Worm (Caenorhabditis elegans): ENCODE measurements around the gene tbc-8.

DNA sequence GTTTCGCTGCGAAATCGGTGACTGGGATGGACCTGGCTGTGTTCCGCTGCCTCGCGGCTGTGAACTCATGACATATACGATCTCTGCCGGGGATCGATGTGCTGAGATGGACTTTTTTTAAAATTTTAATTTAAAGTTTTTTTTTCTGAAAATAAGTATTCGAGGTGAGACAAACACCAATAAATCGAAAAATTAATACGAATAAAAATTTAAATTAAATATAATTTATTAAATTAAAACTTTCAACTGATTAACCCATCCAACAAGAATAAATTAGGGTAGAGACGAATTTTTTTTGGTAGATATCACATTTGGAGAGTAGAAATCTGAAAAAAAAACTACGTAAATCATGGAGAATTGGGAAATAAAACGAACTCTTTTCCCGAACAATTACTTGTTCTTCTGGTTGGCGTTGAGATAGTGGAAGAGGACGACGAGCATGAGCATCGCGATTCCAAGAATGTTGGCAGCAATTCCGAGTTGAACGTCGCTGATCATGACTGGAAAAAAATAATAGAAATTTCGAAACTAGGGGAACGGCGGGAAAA lies 46.6 kb upstream of the tbc-8 start, which contains the start of the genes unc-50 and ostf-4:
- TF ChIP-seq F55B11.4 (tag; optimal IDR thresholded peaks at IDR 0.05; ENCODE audit: borderline replicate concordance, insufficient read depth): no peak
- TF ChIP-seq F10E7.11 (tag; optimal IDR thresholded peaks at IDR 0.05): no peak
- TF ChIP-seq unc-62 (GFP tag; optimal IDR thresholded peaks at IDR 0.05): no peak
- TF ChIP-seq cebp-2 (GFP tag; IDR thresholded peaks at IDR 0.05): no peak

Data from whole organism, young adult.